Worm (Caenorhabditis elegans) whole organism, L4/young adult: ENCODE data around the gene asd-1.

Experiments
- W03F9.2 ChIP-seq: fragments of 150-350 bp; optimal IDR thresholded peaks from 2 replicates; lab custom pipeline; 2014; ENCODE audit warnings: missing biosample characterization, missing genetic modification characterization
- him-1 ChIP-seq: sonication (generic microtip); optimal IDR thresholded peaks from 2 replicates; lab custom pipeline; 2016; ENCODE audit warnings: missing genotype, missing genetic modification reagents, missing genetic modification characterization, missing compliant biosample characterization

DNA sequence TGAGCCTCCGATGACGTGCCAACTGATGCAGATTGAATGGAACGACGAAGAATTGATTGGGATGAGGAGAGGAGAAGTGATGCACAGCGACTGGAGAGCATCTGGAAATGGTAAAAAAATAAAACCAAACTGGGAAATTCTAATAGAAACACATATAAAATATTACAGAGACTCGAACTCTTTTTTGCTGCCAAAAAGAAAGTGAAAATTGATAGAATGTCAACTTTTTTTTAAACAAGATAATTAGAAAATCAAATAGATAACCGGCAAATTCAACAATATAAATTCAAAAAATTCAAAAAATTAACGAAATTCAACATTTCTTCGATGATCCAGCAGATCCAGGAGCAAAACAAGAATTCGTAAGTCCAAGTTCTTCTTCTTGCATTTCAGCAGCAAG lies 46.4 kb downstream of the asd-1 start, which contains the start of gene mrpl-21:
- TF ChIP-seq W03F9.2 (no peak), him-1 (tag; lab: Kevin White, UChicago) (no peak)
